Fruit fly (Drosophila melanogaster): ENCODE results near the gene Mtr4.

The Mtr4 gene

DNA sequence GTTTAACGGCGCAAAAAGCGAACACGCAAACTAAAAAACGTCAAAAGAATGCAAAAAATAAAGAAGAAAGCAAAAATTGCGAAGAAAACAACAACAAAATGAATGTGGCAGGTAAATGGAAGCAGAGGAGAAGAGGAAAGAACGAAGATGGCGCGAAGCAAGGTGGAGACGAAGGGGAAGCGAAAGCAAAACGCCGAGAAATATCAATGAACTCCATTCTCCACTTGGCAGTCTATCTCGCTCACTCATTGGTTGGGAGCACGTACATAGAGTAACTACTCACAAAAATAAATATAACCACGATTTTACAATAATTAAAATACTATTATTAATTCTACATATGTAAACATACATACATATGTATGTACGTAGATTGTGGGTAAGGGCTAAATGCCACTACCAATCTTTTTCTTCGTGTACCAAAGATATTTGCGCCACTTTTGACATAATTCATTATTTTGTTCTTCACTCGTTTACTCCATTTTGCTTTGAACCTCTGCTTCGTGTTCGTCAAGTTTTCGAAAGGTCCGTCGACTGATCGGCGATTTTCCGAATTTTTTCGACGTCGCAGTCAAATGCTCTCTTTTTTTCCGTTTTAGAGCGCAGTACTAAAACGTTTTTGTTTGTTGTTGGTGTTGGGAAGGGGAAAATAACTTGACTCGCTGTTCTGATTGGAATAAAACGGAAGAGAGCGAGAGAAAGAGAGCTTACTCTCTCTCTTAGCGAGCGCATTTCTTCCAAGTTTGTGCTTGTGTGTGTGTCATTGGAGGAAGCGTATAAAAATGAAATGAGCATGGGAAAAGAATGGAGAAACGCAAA lies 6.8 kb upstream of the Mtr4 start (continued):
- TF ChIP-seq Nf-YB (GFP tag; optimal IDR thresholded peaks at IDR 0.05) (peak; percentile 51), knrl (GFP tag; IDR thresholded peaks at IDR 0.05; ENCODE audit: partially characterized antibody) (no peak), cas (GFP tag; IDR thresholded peaks at IDR 0.05) (no peak), lbe (GFP tag; optimal IDR thresholded peaks at IDR 0.05) (peak; percentile 44), CHES-1-like (GFP tag; optimal IDR thresholded peaks at IDR 0.05) (no peak), CG2120 (GFP tag; optimal IDR thresholded peaks at IDR 0.05) (no peak), Jarid2 (GFP tag; optimal IDR thresholded peaks at IDR 0.05) (no peak), hb (GFP tag; IDR thresholded peaks at IDR 0.05; ENCODE audit: partially characterized antibody) (no peak), Dip3 (GFP tag; optimal IDR thresholded peaks at IDR 0.05) (no peak), lola (GFP tag; optimal IDR thresholded peaks at IDR 0.05) (no peak), D19A (tag; optimal IDR thresholded peaks at IDR 0.05) (peak; percentile 90), Ada2b (GFP tag; IDR thresholded peaks at IDR 0.05) (no peak), Dp (GFP tag; optimal IDR thresholded peaks at IDR 0.05) (peak; percentile 1), toy (GFP tag; IDR thresholded peaks at IDR 0.05) (no peak), CG14965 (GFP tag; optimal IDR thresholded peaks at IDR 0.05; ENCODE audit: borderline replicate concordance) (no peak), CG30431 (GFP tag; optimal IDR thresholded peaks at IDR 0.05) (no peak), CG1024 (GFP tag; IDR thresholded peaks at IDR 0.05) (no peak), Oli (tag; optimal IDR thresholded peaks at IDR 0.05) (no peak), sens-2 (GFP tag; IDR thresholded peaks at IDR 0.05) (no peak), CG6854 (GFP tag; optimal IDR thresholded peaks at IDR 0.05) (no peak)

dm6 chr2L:15745989-15746388 lies 6.1 kb upstream of the Mtr4 start:
- TF ChIP-seq Hr78 (GFP tag; optimal IDR thresholded peaks at IDR 0.05) (no peak), gsb (GFP tag; IDR thresholded peaks at IDR 0.05) (no peak), kah (GFP tag; optimal IDR thresholded peaks at IDR 0.05) (no peak), CG12744 (GFP tag; optimal IDR thresholded peaks at IDR 0.05) (no peak), chm (GFP tag; IDR thresholded peaks at IDR 0.05) (no peak), Dp (GFP tag; optimal IDR thresholded peaks at IDR 0.05) (no peak), hbn (GFP tag; IDR thresholded peaks at IDR 0.05; ENCODE audit: partially characterized antibody) (0 out of 2 replicates have a peak, but pooled peaks have one; percentile 7), CTCF (GFP tag; optimal IDR thresholded peaks at IDR 0.05) (no peak), insv (GFP tag; optimal IDR thresholded peaks at IDR 0.05) (peak; percentile 77 to 98), zen (tag; optimal IDR thresholded peaks at IDR 0.05) (peak; percentile 12), oc (tag; optimal IDR thresholded peaks at IDR 0.05) (no peak), tna (GFP tag; IDR thresholded peaks at IDR 0.05; ENCODE audit: partially characterized antibody) (no peak), CG17361 (GFP tag; IDR thresholded peaks at IDR 0.05) (no peak), CG12942 (GFP tag; optimal IDR thresholded peaks at IDR 0.05) (no peak), Elba2 (GFP tag; optimal IDR thresholded peaks at IDR 0.05) (peak; percentile 96), ssp (GFP tag; IDR thresholded peaks at IDR 0.05) (no peak), CG7271 (tag; optimal IDR thresholded peaks at IDR 0.05) (no peak), hth (optimal IDR thresholded peaks at IDR 0.05) (no peak), CG13624 (GFP tag; optimal IDR thresholded peaks at IDR 0.05) (no peak), CG3838 (GFP tag; optimal IDR thresholded peaks at IDR 0.05) (no peak), unpg (GFP tag; optimal IDR thresholded peaks at IDR 0.05) (no peak)
